Worm (Caenorhabditis elegans) whole organism, mixed stage, embryonic: ENCODE results near the gene nhr-290.

Experiments
- M03D4.4 ChIP-seq: sonication (generic microtip); optimal IDR thresholded peaks from 2 replicates; lab custom pipeline; 2017; ENCODE audit warnings: mild to moderate bottlenecking, missing genetic modification characterization, missing compliant biosample characterization
- bed-3 ChIP-seq: fragments of 200-800 bp; sonication (Bioruptor generic); optimal IDR thresholded peaks from 3 replicates; lab custom pipeline; 2018; ENCODE audit warnings: mild to moderate bottlenecking, missing genetic modification characterization, moderate library complexity, missing compliant biosample characterization
- blmp-1 ChIP-seq: fragments of 150-350 bp; optimal IDR thresholded peaks from 2 replicates; lab custom pipeline; 2014; ENCODE audit warnings: missing biosample characterization, missing genetic modification characterization
- ceh-43 ChIP-seq: fragments of 200-800 bp; sonication (Bioruptor generic); optimal IDR thresholded peaks from 2 replicates; lab custom pipeline; 2018; ENCODE audit warnings: mild to moderate bottlenecking, missing genetic modification characterization, moderate library complexity, missing compliant biosample characterization
- ceh-83 ChIP-seq: fragments of 200-800 bp; sonication (Bioruptor generic); optimal IDR thresholded peaks from 2 replicates; lab custom pipeline; 2018; ENCODE audit warnings: mild to moderate bottlenecking, missing genetic modification characterization, missing compliant biosample characterization
- ces-1 ChIP-seq: fragments of 150-350 bp; optimal IDR thresholded peaks from 2 replicates; lab custom pipeline; 2014; ENCODE audit warnings: missing biosample characterization, missing genetic modification reagents, missing genetic modification characterization
- cnd-1 ChIP-seq: fragments of 200-800 bp; sonication (Bioruptor generic); optimal IDR thresholded peaks from 2 replicates; lab custom pipeline; 2018; ENCODE audit warnings: mild to moderate bottlenecking, missing genetic modification characterization, missing compliant biosample characterization
- elt-3 ChIP-seq: fragments of 150-350 bp; optimal IDR thresholded peaks from 2 replicates; lab custom pipeline; 2014; ENCODE audit warnings: missing biosample characterization, missing genetic modification characterization
- flh-1 ChIP-seq: fragments of 200-800 bp; sonication (Bioruptor generic); optimal IDR thresholded peaks from 2 replicates; lab custom pipeline; 2018; ENCODE audit warnings: mild to moderate bottlenecking, missing genetic modification characterization, moderate library complexity, missing compliant biosample characterization
- hlh-1 ChIP-seq: fragments of 150-350 bp; optimal IDR thresholded peaks from 2 replicates; lab custom pipeline; 2014; ENCODE audit warnings: missing biosample characterization, missing genetic modification reagents, missing genetic modification characterization
- lin-13 ChIP-seq: fragments of 150-350 bp; optimal IDR thresholded peaks from 2 replicates; lab custom pipeline; 2014; ENCODE audit warnings: missing biosample characterization, missing genetic modification characterization
- lin-32 ChIP-seq: fragments of 200-800 bp; sonication (Bioruptor generic); optimal IDR thresholded peaks from 2 replicates; lab custom pipeline; 2018; ENCODE audit warnings: mild to moderate bottlenecking, missing genetic modification characterization, missing compliant biosample characterization
- lsy-2 ChIP-seq: fragments of 150-350 bp; optimal IDR thresholded peaks from 2 replicates; lab custom pipeline; 2014; ENCODE audit warnings: missing biosample characterization, missing genetic modification characterization
- mab-5 ChIP-seq: fragments of 150-350 bp; optimal IDR thresholded peaks from 2 replicates; lab custom pipeline; 2014; ENCODE audit warnings: missing biosample characterization, missing genetic modification characterization
- mep-1 ChIP-seq: fragments of 150-350 bp; optimal IDR thresholded peaks from 2 replicates; lab custom pipeline; 2017; ENCODE audit warnings: missing biosample characterization, missing genetic modification reagents, missing genetic modification characterization, inconsistent platforms
- mls-2 ChIP-seq: sonication (generic microtip); optimal IDR thresholded peaks from 2 replicates; lab custom pipeline; 2016; ENCODE audit warnings: mild to moderate bottlenecking, missing genetic modification characterization, moderate library complexity, missing compliant biosample characterization
- nhr-12 ChIP-seq: fragments of 150-350 bp; optimal IDR thresholded peaks from 2 replicates; lab custom pipeline; 2014; ENCODE audit warnings: missing biosample characterization, missing genetic modification characterization
- nhr-237 ChIP-seq: fragments of 150-350 bp; optimal IDR thresholded peaks from 2 replicates; lab custom pipeline; 2014; ENCODE audit warnings: missing biosample characterization, missing genetic modification characterization
- nhr-76 ChIP-seq: sonication (generic microtip); optimal IDR thresholded peaks from 2 replicates; lab custom pipeline; 2017; ENCODE audit warnings: missing biosample characterization, missing genetic modification characterization
- pha-4 ChIP-seq: fragments of 150-350 bp; optimal IDR thresholded peaks from 2 replicates; lab custom pipeline; 2018; ENCODE audit warnings: missing biosample characterization, missing genetic modification reagents, missing genetic modification characterization
- sem-2 ChIP-seq: fragments of 200-800 bp; sonication (Bioruptor generic); optimal IDR thresholded peaks from 2 replicates; lab custom pipeline; 2018; ENCODE audit warnings: mild to moderate bottlenecking, missing genetic modification characterization, missing compliant biosample characterization
- snpc-4 ChIP-seq: fragments of 150-350 bp; optimal IDR thresholded peaks from 2 replicates; lab custom pipeline; 2014; ENCODE audit warnings: missing biosample characterization, missing genetic modification characterization
- sptf-1 ChIP-seq: sonication (generic microtip); optimal IDR thresholded peaks from 2 replicates; lab custom pipeline; 2017; ENCODE audit warnings: mild to moderate bottlenecking, missing genetic modification characterization, moderate library complexity, missing compliant biosample characterization
- tbx-8 ChIP-seq: fragments of 200-800 bp; sonication (Bioruptor generic); optimal IDR thresholded peaks from 2 replicates; lab custom pipeline; 2018; ENCODE audit warnings: mild to moderate bottlenecking, missing genetic modification characterization, moderate library complexity, missing compliant biosample characterization
- unc-120 ChIP-seq: sonication (generic microtip); optimal IDR thresholded peaks from 2 replicates; lab custom pipeline; 2017; ENCODE audit warnings: missing genetic modification characterization, missing compliant biosample characterization; ENCODE audit not compliant: poor library complexity, severe bottlenecking
- unc-39 ChIP-seq: fragments of 150-350 bp; optimal IDR thresholded peaks from 2 replicates; lab custom pipeline; 2014; ENCODE audit warnings: missing biosample characterization, missing genetic modification characterization
- unc-62 ChIP-seq: fragments of 150-350 bp; optimal IDR thresholded peaks from 2 replicates; lab custom pipeline; 2014; ENCODE audit warnings: missing biosample characterization, missing genetic modification reagents, missing genetic modification characterization
- zip-8 ChIP-seq: fragments of 150-350 bp; optimal IDR thresholded peaks from 2 replicates; lab custom pipeline; 2014; ENCODE audit warnings: missing biosample characterization, missing genetic modification characterization
- ztf-11 ChIP-seq: fragments of 150-350 bp; optimal IDR thresholded peaks from 2 replicates; lab custom pipeline; 2014; ENCODE audit warnings: missing biosample characterization, missing genetic modification characterization

The nhr-290 gene

DNA sequence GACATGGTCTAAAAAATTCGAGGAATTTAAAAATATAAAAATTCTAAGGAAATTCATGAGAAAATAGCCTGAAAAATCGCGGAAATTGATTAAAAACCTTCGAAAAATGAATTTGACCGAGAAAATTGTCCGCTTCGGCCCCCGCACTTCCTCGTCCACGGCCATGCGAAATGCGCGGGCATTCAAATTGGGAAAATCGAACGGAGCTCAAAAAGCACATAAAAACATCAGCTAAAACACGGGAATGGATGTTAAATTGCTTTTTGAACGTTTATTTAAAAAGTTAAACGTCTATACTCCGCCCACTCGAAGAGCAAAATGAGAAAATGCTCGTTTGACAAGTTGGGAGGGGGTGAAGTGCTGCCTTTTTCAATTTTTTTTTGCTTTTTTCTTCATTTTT, 29.1 kb downstream of the nhr-290 start, which contains the start of gene F53E10.6:
TSS of gene F53E10.6 (minus strand) at position 8 of the 400 bp plus-strand sequence.
- no peak for TF ChIP-seq nhr-12
- TF ChIP-seq mep-1 (tag; lab: Kevin White, UChicago) = no peak
- no peak for TF ChIP-seq hlh-1
- no peak for TF ChIP-seq unc-120 (tag; lab: Kevin White, UChicago)
- TF ChIP-seq ces-1 (GFP tag; lab: Kevin White, UChicago) = peak; percentile 6

DNA sequence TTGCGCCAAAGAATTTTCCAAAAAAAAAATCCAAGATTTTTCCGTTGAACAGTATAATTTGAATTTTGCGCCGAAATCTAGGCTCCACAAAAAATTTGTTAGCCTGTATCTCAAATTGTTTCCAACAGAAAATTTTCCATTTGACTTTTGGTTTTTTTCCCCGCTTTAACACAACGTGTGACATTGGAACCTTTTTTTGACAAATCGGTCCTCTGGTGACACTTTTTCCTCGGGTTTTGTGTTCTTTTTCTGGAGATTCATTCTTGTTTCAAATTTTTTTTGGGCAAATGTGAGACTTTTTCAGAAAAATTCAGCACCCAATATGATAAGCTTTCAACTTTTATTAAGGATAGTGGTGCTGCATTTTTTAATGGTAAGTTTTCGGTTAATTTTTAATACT, 34.4 kb downstream of the nhr-290 start, which contains the start of gene acr-17:
TSS of gene acr-17 (plus strand) at position 301 of the 400 bp plus-strand sequence.
- no peak for TF ChIP-seq bed-3 (GFP tag; lab: Kevin White, UChicago)
- no peak for TF ChIP-seq lin-13 (tag; lab: Kevin White, UChicago)

DNA sequence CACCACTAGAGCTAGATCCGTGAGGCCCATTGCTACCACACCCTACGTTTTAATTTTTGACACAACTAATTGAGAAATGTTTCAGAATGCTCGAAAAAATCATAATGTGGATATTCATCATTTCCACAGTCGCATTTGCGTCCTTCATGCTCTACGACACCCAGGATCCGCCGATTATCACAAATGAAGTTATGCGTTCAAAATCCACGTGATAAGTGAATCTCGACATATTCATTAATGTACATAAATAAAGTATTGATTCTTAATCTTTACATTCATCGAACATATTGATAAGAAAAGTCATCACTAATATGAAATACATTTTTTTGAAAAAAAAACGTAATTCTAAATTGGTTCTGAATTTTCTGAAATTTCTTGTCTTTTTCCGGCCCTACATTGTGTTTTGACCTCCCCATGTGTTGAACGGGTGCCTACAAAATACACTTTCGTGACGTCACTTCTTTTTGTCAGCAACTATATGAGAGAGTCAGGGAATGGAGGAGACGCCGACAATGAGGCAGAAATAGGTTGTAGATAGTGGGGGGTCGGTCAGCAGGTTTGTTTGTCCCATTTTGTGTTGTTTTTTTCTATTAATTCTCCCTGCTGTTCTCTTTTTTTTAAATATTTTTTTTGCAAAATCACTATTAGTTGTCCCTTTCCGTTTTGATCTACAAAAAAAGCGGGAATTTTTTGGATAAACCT, 41.2 kb downstream of the nhr-290 start, which contains the start of gene F53E10.1:
TSS of gene F53E10.1 (plus strand) at position 325 of the 702 bp plus-strand sequence.
- TF ChIP-seq ceh-83 = peak; percentile 7
- TF ChIP-seq flh-1 (GFP tag; lab: Kevin White, UChicago) = no peak
- TF ChIP-seq snpc-4 (tag; lab: Kevin White, UChicago) = no peak

DNA sequence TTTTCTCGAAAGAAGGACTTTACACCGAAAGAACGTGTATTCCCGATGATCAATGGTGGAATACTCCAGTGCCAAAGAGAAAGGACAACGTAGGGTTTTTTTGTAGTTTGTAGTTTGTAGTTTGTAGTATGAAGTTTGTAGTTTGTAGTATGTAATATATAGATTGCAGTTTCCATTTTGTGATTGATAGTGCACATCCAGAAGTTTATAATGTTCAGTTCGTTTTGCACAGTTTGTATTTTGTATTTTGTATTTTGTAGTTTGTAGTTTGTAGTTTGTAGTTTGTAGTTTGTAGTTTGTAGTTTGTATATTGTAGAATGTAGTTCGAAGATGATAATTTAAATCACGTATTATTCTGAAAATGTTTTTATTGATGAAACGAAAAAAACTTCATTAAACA, 43.5 kb downstream of the nhr-290 start:
- no peak for TF ChIP-seq nhr-237 (tag; lab: Kevin White, UChicago)
- no peak for TF ChIP-seq sptf-1 (tag; lab: Kevin White, UChicago)
- no peak for TF ChIP-seq elt-3
- TF ChIP-seq lsy-2 (tag; lab: Kevin White, UChicago) = no peak
- no peak for TF ChIP-seq lin-32 (GFP tag; lab: Kevin White, UChicago)
- no peak for TF ChIP-seq sem-2 (GFP tag; lab: Kevin White, UChicago)
- no peak for TF ChIP-seq lin-13 (tag; lab: Kevin White, UChicago)
- TF ChIP-seq nhr-76 (tag; lab: Kevin White, UChicago) = no peak
- TF ChIP-seq snpc-4 (tag; lab: Kevin White, UChicago) = no peak
- no peak for TF ChIP-seq cnd-1

DNA sequence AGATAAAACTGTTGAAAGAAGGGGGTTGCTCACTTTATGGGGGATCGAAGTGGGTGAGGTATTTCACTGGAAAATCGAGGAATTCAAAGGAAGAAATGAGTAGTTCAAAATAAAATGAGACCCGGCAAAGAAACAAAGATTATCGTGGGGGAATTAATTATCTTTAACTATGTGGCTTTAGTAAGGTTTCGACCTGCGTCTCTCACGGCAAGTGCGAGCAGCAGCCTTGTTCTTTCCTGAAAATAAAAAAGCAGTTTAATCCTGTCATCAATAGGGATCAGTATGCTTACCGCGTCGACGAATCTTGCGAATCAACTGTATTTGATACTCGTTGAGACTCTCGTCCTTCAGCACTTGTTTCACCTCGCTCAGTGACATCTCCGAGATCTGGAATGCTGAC, 47.9 kb downstream of the nhr-290 start, which contains the start of gene srh-271:
TSS of gene srh-271 (minus strand) at position 101 of the 400 bp plus-strand sequence.
- TF ChIP-seq ceh-43 (GFP tag; lab: Kevin White, UChicago) (no peak), blmp-1 (no peak), M03D4.4 (tag; lab: Kevin White, UChicago) (no peak), cnd-1 (no peak), lsy-2 (tag; lab: Kevin White, UChicago) (no peak), pha-4 (no peak), unc-39 (tag; lab: Kevin White, UChicago) (no peak), unc-62 (GFP tag; lab: Kevin White, UChicago) (no peak), nhr-12 (no peak), mab-5 (tag; lab: Kevin White, UChicago) (no peak), ztf-11 (no peak), zip-8 (tag; lab: Kevin White, UChicago) (no peak), tbx-8 (GFP tag; lab: Kevin White, UChicago) (no peak), sptf-1 (tag; lab: Kevin White, UChicago) (no peak), nhr-76 (tag; lab: Kevin White, UChicago) (no peak), bed-3 (GFP tag; lab: Kevin White, UChicago) (no peak), unc-120 (tag; lab: Kevin White, UChicago) (no peak), lin-13 (tag; lab: Kevin White, UChicago) (no peak)

DNA sequence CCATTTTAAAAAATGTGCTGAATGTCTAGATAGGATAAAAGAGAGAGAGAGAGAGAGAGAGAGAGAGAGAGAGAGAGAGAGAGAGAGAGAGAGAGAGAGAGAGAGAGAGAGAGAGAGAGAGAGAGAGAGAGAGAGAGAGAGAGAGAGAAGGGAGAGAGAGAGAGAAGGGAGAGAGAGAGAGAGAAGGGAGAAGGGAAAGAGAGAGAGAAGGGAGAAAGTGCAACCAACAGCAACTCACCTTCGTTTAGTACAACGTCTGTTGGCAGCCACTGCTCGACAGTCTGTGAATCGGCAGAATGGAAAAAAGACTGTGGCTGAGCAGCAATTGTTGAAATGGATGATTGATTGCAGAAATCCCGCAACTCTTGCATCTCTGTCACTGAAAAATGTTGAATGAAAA, 49.8 kb downstream of the nhr-290 start:
- TF ChIP-seq nhr-237 (tag; lab: Kevin White, UChicago) = no peak
- TF ChIP-seq mls-2 (tag; lab: Kevin White, UChicago) = peak; percentile 3
- TF ChIP-seq lin-32 (GFP tag; lab: Kevin White, UChicago) = peak; percentile 45
- TF ChIP-seq M03D4.4 (tag; lab: Kevin White, UChicago) = peak; percentile 32
- TF ChIP-seq hlh-1 = no peak
